Fruit fly (Drosophila melanogaster) whole organism, embryonic: Measurements from ENCODE around the gene CG13074.

Experiments used
- Bgb ChIP-seq: fragments of 200-800 bp; sonication (Bioruptor generic); IDR thresholded peaks from 2 replicates; pipeline ENCODE4 v1.3.6; 2022; ENCODE audit warnings: missing biosample characterization, missing genetic modification characterization; ENCODE audit not compliant: partially characterized antibody
- Blimp-1 ChIP-seq: fragments of 200-800 bp; sonication (Bioruptor generic); optimal IDR thresholded peaks from 3 replicates; lab custom pipeline; 2018; ENCODE audit warnings: missing biosample characterization, missing genetic modification characterization, mild to moderate bottlenecking, moderate library complexity, missing genetic modification reagents
- CG10274 ChIP-seq: fragments of 200-800 bp; sonication (Bioruptor generic); optimal IDR thresholded peaks from 3 replicates; lab custom pipeline; 2017; ENCODE audit warnings: missing biosample characterization, mild to moderate bottlenecking, missing genetic modification characterization
- CG10543 ChIP-seq: fragments of 200-800 bp; sonication (Bioruptor generic); optimal IDR thresholded peaks from 3 replicates; lab custom pipeline; 2017; ENCODE audit warnings: missing biosample characterization, mild to moderate bottlenecking, missing genetic modification characterization, moderate library complexity
- CG11504 ChIP-seq: fragments of 200-800 bp; sonication (Bioruptor generic); optimal IDR thresholded peaks from 3 replicates; lab custom pipeline; 2019; ENCODE audit warnings: missing biosample characterization, mild to moderate bottlenecking, missing genetic modification characterization, moderate library complexity
- CG12071 ChIP-seq: fragments of 200-800 bp; sonication (Bioruptor generic); optimal IDR thresholded peaks from 3 replicates; lab custom pipeline; 2018; ENCODE audit warnings: missing biosample characterization, mild to moderate bottlenecking, missing genetic modification characterization
- CG12391 ChIP-seq: fragments of 200-800 bp; sonication (Bioruptor generic); optimal IDR thresholded peaks from 3 replicates; lab custom pipeline; 2018; ENCODE audit warnings: missing biosample characterization, mild to moderate bottlenecking, missing genetic modification characterization, moderate library complexity
- CG12659 ChIP-seq: fragments of 200-800 bp; sonication (Bioruptor generic); optimal IDR thresholded peaks from 3 replicates; lab custom pipeline; 2017; ENCODE audit warnings: mild to moderate bottlenecking, missing biosample characterization, missing genetic modification reagents, missing genetic modification characterization
- CG12744 ChIP-seq: fragments of 200-800 bp; sonication (Bioruptor generic); optimal IDR thresholded peaks from 2 replicates; lab custom pipeline; 2016; ENCODE audit warnings: missing biosample characterization, missing genetic modification characterization
- CG15514 ChIP-seq: fragments of 200-800 bp; sonication (Bioruptor generic); optimal IDR thresholded peaks from 3 replicates; lab custom pipeline; 2017; ENCODE audit warnings: missing biosample characterization, missing genetic modification characterization, mild to moderate bottlenecking, moderate library complexity, missing genetic modification reagents
- CG18476 ChIP-seq: fragments of 200-800 bp; sonication (Bioruptor generic); optimal IDR thresholded peaks from 2 replicates; lab custom pipeline; 2016; ENCODE audit warnings: missing biosample characterization, mild to moderate bottlenecking, missing genetic modification characterization
- CG2202 ChIP-seq: fragments of 200-800 bp; sonication (Bioruptor generic); optimal IDR thresholded peaks from 2 replicates; lab custom pipeline; 2018; ENCODE audit warnings: missing biosample characterization, mild to moderate bottlenecking, missing genetic modification characterization
- CG3407 ChIP-seq: fragments of 200-800 bp; sonication (Bioruptor generic); optimal IDR thresholded peaks from 2 replicates; lab custom pipeline; 2018; ENCODE audit warnings: missing biosample characterization, mild to moderate bottlenecking, missing genetic modification characterization
- CG4360 ChIP-seq: fragments of 200-800 bp; sonication (Bioruptor generic); IDR thresholded peaks from 2 replicates; pipeline ENCODE4 v1.3.6; 2022; ENCODE audit warnings: missing biosample characterization, missing genetic modification characterization
- CG4424 ChIP-seq: fragments of 200-800 bp; sonication (Bioruptor generic); optimal IDR thresholded peaks from 3 replicates; lab custom pipeline; 2016; ENCODE audit warnings: missing biosample characterization, missing genetic modification characterization
- CG6175 ChIP-seq: fragments of 200-800 bp; sonication (Bioruptor generic); IDR thresholded peaks from 3 replicates; pipeline ENCODE4 v1.3.6; 2022; ENCODE audit warnings: missing biosample characterization, missing genetic modification characterization
- CG7839 ChIP-seq: fragments of 200-800 bp; sonication (Bioruptor generic); optimal IDR thresholded peaks from 3 replicates; lab custom pipeline; 2018; ENCODE audit warnings: missing biosample characterization, mild to moderate bottlenecking, missing genetic modification characterization, moderate library complexity
- CG7928 ChIP-seq: fragments of 200-800 bp; sonication (Bioruptor generic); optimal IDR thresholded peaks from 2 replicates; lab custom pipeline; 2017; ENCODE audit warnings: missing biosample characterization, mild to moderate bottlenecking, missing genetic modification characterization
- CG8089 ChIP-seq: fragments of 200-800 bp; sonication (Bioruptor generic); optimal IDR thresholded peaks from 3 replicates; lab custom pipeline; 2016; ENCODE audit warnings: missing biosample characterization, missing genetic modification characterization
- CG8290 ChIP-seq, 3 experiments: fragments of 200-800 bp; sonication (Bioruptor generic); optimal IDR thresholded peaks; 2 replicates each; lab custom pipeline; 2016 to 2019; ENCODE audit warnings: missing biosample characterization in 3 of 3, missing genetic modification characterization in 3 of 3, mild to moderate bottlenecking in 2 of 3, moderate library complexity in 1 of 3
- CG8388 ChIP-seq: fragments of 200-800 bp; sonication (Bioruptor generic); optimal IDR thresholded peaks from 2 replicates; lab custom pipeline; 2019; ENCODE audit warnings: missing biosample characterization, mild to moderate bottlenecking, missing genetic modification characterization, moderate library complexity
- CG8924 ChIP-seq: fragments of 200-800 bp; optimal IDR thresholded peaks from 3 replicates; lab custom pipeline; 2019; ENCODE audit warnings: missing biosample characterization, mild to moderate bottlenecking, missing genetic modification characterization, moderate library complexity
- CrebB ChIP-seq: fragments of 200-800 bp; sonication (Bioruptor generic); optimal IDR thresholded peaks from 3 replicates; lab custom pipeline; 2018; ENCODE audit warnings: missing biosample characterization, mild to moderate bottlenecking, missing genetic modification characterization
- Dll ChIP-seq: fragments of 200-800 bp; sonication (Bioruptor generic); IDR thresholded peaks from 4 replicates; pipeline ENCODE4 v1.3.6; 2022; ENCODE audit warnings: missing biosample characterization, missing genetic modification characterization; ENCODE audit not compliant: partially characterized antibody
- Drgx ChIP-seq: fragments of 200-800 bp; sonication (Bioruptor generic); IDR thresholded peaks from 2 replicates; pipeline ENCODE4 v1.3.6; 2022; ENCODE audit warnings: missing biosample characterization, missing genetic modification characterization
- E2f1 ChIP-seq: fragments of 200-800 bp; sonication (Bioruptor generic); IDR thresholded peaks from 2 replicates; pipeline ENCODE4 v1.3.6; 2022; ENCODE audit warnings: missing biosample characterization, missing genetic modification characterization
- Eip74EF ChIP-seq, 2 experiments: fragments of 200-800 bp in 1 of 2; fragments of >200 bp in 1 of 2; sonication (Bioruptor generic) in 1 of 2; optimal IDR thresholded peaks; 2 replicates each; lab custom pipeline; 2017 to 2019; ENCODE audit warnings: missing biosample characterization in 2 of 2, missing genetic modification characterization in 2 of 2, mild to moderate bottlenecking in 1 of 2, moderate library complexity in 1 of 2
- Ets65A ChIP-seq: fragments of 200-800 bp; sonication (Bioruptor generic); peaks from one replicate; lab custom pipeline; 2016; ENCODE audit warnings: missing biosample characterization, missing genetic modification characterization
- HHEX ChIP-seq: fragments of 200-800 bp; sonication (Bioruptor generic); optimal IDR thresholded peaks from 3 replicates; lab custom pipeline; 2017; ENCODE audit warnings: missing biosample characterization, mild to moderate bottlenecking, missing genetic modification characterization, missing genetic modification reagents
- HLH54F ChIP-seq: fragments of 200-800 bp; sonication (Bioruptor generic); optimal IDR thresholded peaks from 3 replicates; lab custom pipeline; 2016; ENCODE audit warnings: missing biosample characterization, missing genetic modification characterization
- Hr39 ChIP-seq: fragments of >200 bp; optimal IDR thresholded peaks from 2 replicates; lab custom pipeline; 2017
- Oaz ChIP-seq: fragments of 200-800 bp; sonication (Bioruptor generic); IDR thresholded peaks from 2 replicates; pipeline ENCODE4 v1.3.6; 2022; ENCODE audit warnings: missing biosample characterization, missing genetic modification characterization
- Spps ChIP-seq: fragments of 200-800 bp; sonication (Bioruptor generic); optimal IDR thresholded peaks from 2 replicates; lab custom pipeline; 2018; ENCODE audit warnings: missing biosample characterization, mild to moderate bottlenecking, missing genetic modification characterization
- Xbp1 ChIP-seq: fragments of 200-800 bp; sonication (Bioruptor generic); optimal IDR thresholded peaks from 3 replicates; lab custom pipeline; 2016; ENCODE audit warnings: missing biosample characterization, mild to moderate bottlenecking, missing genetic modification characterization
- Xrp1 ChIP-seq: fragments of 200-800 bp; sonication (Bioruptor generic); IDR thresholded peaks from 2 replicates; pipeline ENCODE4 v1.3.6; 2022; ENCODE audit warnings: missing biosample characterization, missing genetic modification characterization
- bab2 ChIP-seq: fragments of 200-800 bp; sonication (Bioruptor generic); optimal IDR thresholded peaks from 2 replicates; lab custom pipeline; 2016; ENCODE audit warnings: missing biosample characterization, missing genetic modification characterization
- cg ChIP-seq: fragments of 200-800 bp; sonication (Bioruptor generic); optimal IDR thresholded peaks from 3 replicates; lab custom pipeline; 2019; ENCODE audit warnings: missing biosample characterization, mild to moderate bottlenecking, missing genetic modification characterization, moderate library complexity
- ci ChIP-seq: fragments of 200-800 bp; sonication (Bioruptor generic); IDR thresholded peaks from 3 replicates; pipeline ENCODE4 v1.3.6; 2022; ENCODE audit warnings: missing biosample characterization, missing genetic modification characterization
- dmrt11E ChIP-seq: fragments of 200-800 bp; sonication (Bioruptor generic); optimal IDR thresholded peaks from 3 replicates; lab custom pipeline; 2018; ENCODE audit warnings: missing biosample characterization, mild to moderate bottlenecking, missing genetic modification characterization, moderate library complexity
- fd3F ChIP-seq: fragments of 200-800 bp; sonication (Bioruptor generic); optimal IDR thresholded peaks from 2 replicates; lab custom pipeline; 2018; ENCODE audit warnings: missing biosample characterization, mild to moderate bottlenecking, missing genetic modification characterization, moderate library complexity
- grau ChIP-seq: fragments of 200-800 bp; optimal IDR thresholded peaks from 3 replicates; lab custom pipeline; 2019; ENCODE audit warnings: missing biosample characterization, mild to moderate bottlenecking, missing genetic modification characterization, moderate library complexity
- ham ChIP-seq: fragments of 200-800 bp; sonication (Bioruptor generic); IDR thresholded peaks from 2 replicates; pipeline ENCODE4 v1.3.6; 2022; ENCODE audit warnings: missing biosample characterization, missing genetic modification characterization
- hb ChIP-seq: fragments of 200-800 bp; sonication (Bioruptor generic); IDR thresholded peaks from 3 replicates; pipeline ENCODE4 v1.3.6; 2022; ENCODE audit warnings: missing biosample characterization, missing genetic modification characterization; ENCODE audit not compliant: partially characterized antibody
- lilli ChIP-seq: fragments of 200-800 bp; sonication (Bioruptor generic); optimal IDR thresholded peaks from 3 replicates; lab custom pipeline; 2016; ENCODE audit warnings: missing biosample characterization, missing genetic modification characterization
- lmd ChIP-seq: fragments of 200-800 bp; sonication (Bioruptor generic); IDR thresholded peaks from 2 replicates; pipeline ENCODE4 v1.3.6; 2022; ENCODE audit warnings: missing biosample characterization, missing genetic modification characterization
- salm ChIP-seq: fragments of 200-800 bp; sonication (Bioruptor generic); optimal IDR thresholded peaks from 2 replicates; lab custom pipeline; 2018; ENCODE audit warnings: missing biosample characterization, mild to moderate bottlenecking, missing genetic modification characterization
- slbo ChIP-seq: fragments of 200-800 bp; sonication (Bioruptor generic); IDR thresholded peaks from 2 replicates; pipeline ENCODE4 v1.3.6; 2022; ENCODE audit warnings: missing biosample characterization, missing genetic modification characterization
- zf30C ChIP-seq: fragments of 200-800 bp; sonication (Bioruptor generic); optimal IDR thresholded peaks from 3 replicates; lab custom pipeline; 2018; ENCODE audit warnings: missing biosample characterization, mild to moderate bottlenecking, missing genetic modification characterization

Gene CG13074

DNA sequence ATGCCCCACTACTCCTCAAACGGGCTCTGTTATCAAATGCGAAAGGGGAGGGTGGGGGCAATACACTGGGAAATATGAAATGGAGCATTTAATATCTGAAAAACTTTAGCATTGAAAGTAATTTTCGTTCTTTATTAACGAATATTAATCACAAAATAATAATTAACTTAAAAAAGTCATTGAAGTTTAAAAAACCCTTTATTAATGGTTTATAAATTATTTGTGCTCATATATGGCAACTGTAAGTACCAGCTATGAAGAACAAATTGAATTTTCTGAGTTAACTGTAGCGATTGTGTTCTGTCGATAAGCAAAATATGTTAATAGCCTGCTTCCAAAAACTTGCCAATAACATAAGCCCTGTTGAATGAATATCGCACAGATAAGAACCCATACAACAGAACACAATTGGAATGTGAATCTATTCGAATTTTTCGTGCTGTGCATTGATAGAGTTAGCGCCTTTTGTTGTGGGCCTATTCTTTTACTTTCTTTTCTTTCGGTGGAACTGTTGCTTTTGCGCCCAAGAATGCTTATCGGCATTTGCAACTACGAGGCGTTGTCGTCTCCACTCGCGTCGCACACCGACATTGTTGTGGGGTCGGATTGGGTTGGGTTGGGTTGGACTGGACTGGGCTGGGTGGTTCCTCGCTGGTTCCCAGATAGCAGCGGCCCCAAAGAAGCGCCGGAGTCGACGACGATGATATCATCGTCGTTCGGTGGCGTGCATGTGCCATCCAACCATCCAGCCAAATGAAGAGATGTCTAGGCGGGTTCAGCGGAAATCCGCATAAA, 36.3 kb downstream of the CG13074 start (continued):
- no peak for TF ChIP-seq CG12744 (GFP tag; lab: Kevin White, UChicago)
- peak; percentile 38 for TF ChIP-seq zf30C (GFP tag; lab: Kevin White, UChicago)
- TF ChIP-seq CG7839 (tag; lab: Kevin White, UChicago) = no peak
- TF ChIP-seq CG7928 (GFP tag; lab: Kevin White, UChicago) = no peak
- TF ChIP-seq slbo (GFP tag; lab: Robert Waterston, UW) = peak; percentile 46; the same call in 1 of the 2 replicates
- peak; percentile 70 for TF ChIP-seq CG12659 (GFP tag; lab: Kevin White, UChicago)
- TF ChIP-seq CG8388 (GFP tag; lab: Kevin White, UChicago) = peak; percentile 50
- TF ChIP-seq Bgb (GFP tag; lab: Robert Waterston, UW) = no peak
- peak; percentile 55 for TF ChIP-seq CG4424 (GFP tag; lab: Kevin White, UChicago)
- TF ChIP-seq Spps (tag; lab: Kevin White, UChicago) = peak; percentile 14
- no peak; the same call in 1 of the 2 replicates for TF ChIP-seq Xrp1 (GFP tag; lab: Robert Waterston, UW)
- TF ChIP-seq CG12391 (tag; lab: Kevin White, UChicago) = peak; percentile 57
- no peak for TF ChIP-seq cg (GFP tag; lab: Kevin White, UChicago)
- peak; percentile 35 for TF ChIP-seq CG2202
- TF ChIP-seq Drgx = 0 out of 2 replicates have a peak, but pooled peaks have one; percentile 16
- TF ChIP-seq Eip74EF (GFP tag; optimal IDR thresholded peaks at IDR 0.05; lab: Kevin White, UChicago) = no peak
- peak; percentile 24; the same call in 1 of the 2 replicates for TF ChIP-seq lmd (GFP tag; lab: Robert Waterston, UW)
- TF ChIP-seq CG8924 (tag; lab: Kevin White, UChicago) = peak; percentile 76
- TF ChIP-seq CrebB (tag; lab: Kevin White, UChicago) = no peak
- TF ChIP-seq CG4360 (GFP tag; lab: Robert Waterston, UW) = no peak
- TF ChIP-seq Hr39 (lab: Kevin White, UChicago) = no peak
- TF ChIP-seq CG15514 (GFP tag; lab: Kevin White, UChicago) = no peak
- peak; percentile 27 for TF ChIP-seq bab2 (GFP tag; lab: Kevin White, UChicago)
- TF ChIP-seq hb (GFP tag; lab: Robert Waterston, UW) = no peak
- peak; percentile 24 for TF ChIP-seq HLH54F
- TF ChIP-seq Blimp-1 (GFP tag; lab: Kevin White, UChicago) = peak; percentile 64
- peak; percentile 29 for TF ChIP-seq Xbp1 (GFP tag; lab: Kevin White, UChicago)
- TF ChIP-seq CG10543 (GFP tag; lab: Kevin White, UChicago) = peak; percentile 56
- TF ChIP-seq CG12071 (GFP tag; lab: Kevin White, UChicago) = no peak
- TF ChIP-seq grau (tag; lab: Kevin White, UChicago) = peak; percentile 81
- TF ChIP-seq salm (tag; lab: Kevin White, UChicago) = peak; percentile 13
- TF ChIP-seq CG18476 (GFP tag; lab: Kevin White, UChicago) = peak; percentile 21
- TF ChIP-seq Ets65A (GFP tag; lab: Kevin White, UChicago) = peak; percentile 82
- peak; percentile 68; the same call in 1 of the 3 replicates for TF ChIP-seq CG6175
- no peak for TF ChIP-seq CG11504 (tag; lab: Kevin White, UChicago)
- TF ChIP-seq Dll (GFP tag; lab: Robert Waterston, UW) = no peak
- peak; percentile 45 for TF ChIP-seq dmrt11E (tag; lab: Kevin White, UChicago)
- TF ChIP-seq ci (GFP tag; lab: Robert Waterston, UW) = no peak
- TF ChIP-seq CG10274 (GFP tag; lab: Kevin White, UChicago) = peak; percentile 46
- TF ChIP-seq lilli (GFP tag; lab: Kevin White, UChicago) = peak; percentile 35
- no peak for TF ChIP-seq Oaz (GFP tag; lab: Robert Waterston, UW)
- 0 out of 2 replicates have a peak, but pooled peaks have one; percentile 19 for TF ChIP-seq ham (GFP tag; lab: Robert Waterston, UW)
- 0 out of 2 replicates have a peak, but pooled peaks have one; percentile 18 for TF ChIP-seq E2f1 (GFP tag; lab: Robert Waterston, UW)
- TF ChIP-seq CG8290 (GFP tag; optimal IDR thresholded peaks at IDR 0.05; lab: Kevin White, UChicago) = no peak
- no peak for TF ChIP-seq CG8290 (tag; optimal IDR thresholded peaks at IDR 0.05; lab: Kevin White, UChicago)
- no peak for TF ChIP-seq CG8089 (GFP tag; lab: Kevin White, UChicago)
- no peak for TF ChIP-seq CG3407 (GFP tag; lab: Kevin White, UChicago)
- TF ChIP-seq fd3F (GFP tag; lab: Kevin White, UChicago) = no peak
- peak; percentile 27 for TF ChIP-seq HHEX (GFP tag; lab: Kevin White, UChicago)
